Fruit fly (Drosophila melanogaster) ovary, adult (tissue): ENCODE measurements around the gene p.

ENCODE experiments used
- CG17801 ChIP-seq: fragments of 200-800 bp; optimal IDR thresholded peaks from 2 replicates; lab custom pipeline; 2019; ENCODE audit warnings: missing biosample characterization, mild to moderate bottlenecking, missing genetic modification characterization, moderate library complexity; ENCODE audit not compliant: partially characterized antibody

Gene p

DNA sequence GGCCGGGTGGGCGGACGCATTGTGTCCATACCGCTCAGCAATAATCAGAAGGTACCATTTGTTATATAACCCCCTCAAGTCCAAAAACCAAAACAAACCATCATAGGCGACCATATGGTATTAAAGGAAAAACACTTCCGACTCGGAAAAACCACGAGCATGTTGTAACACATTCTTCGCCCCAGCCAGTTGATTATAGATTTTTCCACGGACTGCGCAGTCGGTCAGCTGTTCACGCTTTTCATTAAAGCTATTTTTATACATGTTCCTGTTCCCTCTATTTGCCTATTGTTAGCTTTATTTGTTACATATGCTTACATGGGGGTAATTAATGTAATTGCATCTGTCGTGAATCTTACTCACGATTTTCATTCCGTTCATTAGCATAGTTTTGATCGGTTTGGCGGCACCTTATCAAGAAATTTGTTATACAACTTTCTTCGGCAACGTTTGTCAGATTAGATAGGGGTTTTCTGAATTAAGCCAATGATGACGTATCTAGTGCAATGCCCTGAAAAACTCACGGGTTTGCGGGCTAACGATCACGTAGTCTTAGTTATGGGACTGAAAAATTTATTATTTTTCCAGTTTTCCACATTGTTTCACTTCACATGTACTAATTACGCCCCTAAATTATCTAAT, 5.7 kb downstream of the p start:
- TF ChIP-seq CG17801 = no peak

DNA sequence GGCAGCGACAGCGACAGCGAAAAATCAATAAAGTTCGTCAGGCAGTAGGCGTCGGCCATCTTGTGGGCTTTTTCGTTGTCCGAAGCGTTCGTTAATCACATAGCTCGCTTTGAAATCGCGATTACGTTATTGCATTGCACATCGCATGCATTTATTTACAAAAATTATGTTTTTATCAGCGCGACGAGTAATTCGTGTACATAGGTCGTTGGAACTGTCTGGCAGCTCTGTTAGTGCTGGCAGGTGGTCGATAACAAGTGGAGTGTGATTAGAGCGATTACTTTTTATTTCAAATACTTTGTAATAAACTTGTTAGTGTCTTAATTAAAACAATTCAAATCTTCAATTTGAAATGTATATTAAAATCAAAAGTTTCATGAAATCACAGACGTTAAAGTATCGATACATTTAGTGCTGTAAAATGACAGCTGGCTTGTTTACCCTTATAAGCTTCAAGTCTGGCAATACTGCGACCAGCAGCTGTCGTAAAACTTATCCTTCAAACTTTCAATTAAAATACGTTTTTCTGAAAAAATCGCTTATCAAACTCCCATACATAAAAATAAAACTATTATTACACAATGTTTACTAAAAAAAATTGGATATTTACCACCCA, 6.7 kb downstream of the p start, which contains the start of gene CG8032:
TSS of gene CG8032 (plus strand) at position 448 of the 616 bp plus-strand sequence.
- peak; percentile 43 for TF ChIP-seq CG17801

DNA sequence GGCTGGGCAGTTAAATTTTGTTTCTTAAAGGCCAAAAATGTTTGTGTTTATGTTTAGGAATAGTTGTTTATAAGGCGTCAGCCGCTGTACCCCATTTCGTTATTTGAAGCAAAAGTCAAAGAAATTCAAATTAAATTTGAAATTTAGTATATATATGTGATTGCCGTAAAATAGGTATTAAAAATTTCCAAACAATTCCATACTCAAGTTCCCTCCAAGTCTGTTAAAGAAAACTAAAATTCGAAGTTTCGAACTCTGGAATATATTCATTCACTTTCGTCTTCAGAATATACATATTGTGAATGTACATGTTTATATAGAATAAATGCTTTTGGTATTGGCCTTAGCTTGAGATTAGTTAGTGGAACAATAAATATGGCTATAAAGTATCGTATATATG, 9.8 kb downstream of the p start, which contains the start of gene bel:
TSS of gene bel (minus strand) at position 101 of the 400 bp plus-strand sequence.
- TF ChIP-seq CG17801 = no peak

DNA sequence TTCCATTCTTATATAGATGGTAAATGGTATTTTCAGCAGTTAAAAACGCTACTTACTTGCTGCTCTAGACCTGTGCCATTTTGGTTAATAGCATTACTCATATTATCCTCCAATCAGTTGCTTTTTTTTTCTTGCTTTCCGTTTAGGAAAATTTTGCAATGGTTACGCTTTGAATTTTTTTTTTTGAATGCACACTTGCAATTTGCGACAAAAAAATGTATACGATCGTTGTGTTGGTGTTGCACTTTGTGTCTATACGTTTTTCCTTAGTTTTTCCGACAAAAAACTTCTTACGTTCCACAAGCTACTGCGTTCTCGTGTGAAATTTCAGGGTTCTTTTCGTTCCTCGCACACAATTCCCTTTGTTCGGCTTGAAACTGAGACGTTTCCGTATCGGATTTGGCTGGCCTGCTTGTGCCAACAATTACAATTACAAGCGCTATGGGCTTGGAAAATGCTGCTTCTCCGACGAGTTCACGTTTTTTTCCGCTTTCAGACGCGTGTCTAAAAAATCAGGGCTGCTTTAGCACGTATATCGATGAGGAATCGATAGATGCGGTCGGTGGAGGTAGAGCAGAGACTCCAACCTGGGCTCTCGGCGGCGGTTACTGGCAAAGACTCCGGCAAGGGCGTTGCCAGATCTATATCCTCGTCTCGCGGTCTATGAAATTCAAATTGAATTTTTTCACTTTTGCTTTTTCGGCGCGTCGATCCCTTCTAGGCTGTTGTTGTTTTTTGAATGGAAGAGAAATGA, 10.4 kb downstream of the p start:
- TF ChIP-seq CG17801 = peak; percentile 41

DNA sequence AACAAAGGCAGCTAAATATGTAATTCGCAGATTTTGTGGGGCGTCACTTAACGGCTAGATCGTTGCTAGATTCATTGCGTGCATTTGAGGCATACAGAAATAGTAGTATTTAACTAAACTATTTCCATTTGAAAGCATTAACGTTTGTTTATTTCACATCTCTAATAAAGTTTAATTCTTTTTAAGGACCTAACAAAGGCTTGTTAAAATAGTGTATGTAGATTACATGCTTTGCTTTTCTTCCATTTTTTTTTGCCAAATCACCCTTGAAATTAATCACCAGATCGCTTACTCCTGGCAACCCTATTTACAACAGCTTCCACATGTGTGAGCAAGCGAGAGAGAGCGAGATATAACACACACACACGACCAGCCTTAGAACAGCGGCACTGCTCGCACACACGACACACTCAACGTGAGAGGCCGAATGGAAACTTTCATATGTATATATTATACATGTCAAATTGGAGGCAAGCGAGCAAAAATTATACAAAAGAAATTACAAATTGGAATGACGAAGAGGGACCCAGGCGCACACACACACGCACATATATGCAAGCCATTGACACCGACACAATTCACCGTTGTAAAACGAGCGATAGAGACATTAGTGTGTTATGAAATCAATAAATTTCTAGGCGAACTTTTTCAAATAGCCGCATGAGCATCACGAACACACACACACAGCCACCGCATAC, 11.1 kb downstream of the p start:
- peak; percentile 51 for TF ChIP-seq CG17801

DNA sequence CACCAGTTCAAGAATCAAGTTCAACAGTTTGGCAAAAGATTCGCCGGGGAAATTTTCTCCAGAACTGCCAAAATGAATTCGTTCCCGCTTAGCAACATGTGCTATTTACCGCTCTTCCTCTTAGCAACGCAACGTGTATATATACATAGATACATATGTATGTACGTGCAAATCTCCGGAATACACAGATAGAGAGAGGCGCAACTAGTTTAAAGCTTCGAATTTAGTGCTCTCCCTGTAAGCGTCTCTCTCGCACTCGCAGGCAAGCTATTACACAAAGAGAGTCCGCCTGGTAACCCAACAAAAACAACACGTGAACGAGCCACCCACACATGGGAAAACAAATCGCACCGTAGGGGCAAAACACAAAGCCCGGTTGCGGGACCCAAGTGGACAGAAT, 11.8 kb downstream of the p start:
- no peak for TF ChIP-seq CG17801

DNA sequence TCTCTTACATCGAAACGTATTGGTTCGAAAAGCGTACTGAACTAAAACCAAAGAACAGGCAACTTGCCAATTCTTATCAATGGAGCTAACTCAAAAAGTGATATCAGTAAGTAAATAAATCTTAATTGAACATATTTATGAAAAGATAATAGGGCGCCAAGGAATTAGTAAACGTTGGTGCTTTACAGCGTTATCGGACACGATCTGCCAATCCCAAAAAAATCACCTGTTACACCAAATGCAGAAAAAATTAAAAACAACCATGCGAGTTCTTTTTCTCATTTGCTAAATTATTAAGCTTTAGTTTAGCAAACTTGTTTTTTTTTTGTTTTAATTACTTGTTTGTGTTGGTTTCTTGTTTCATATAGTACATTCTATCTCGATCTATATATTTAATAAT, 15.8 kb downstream of the p start, which contains the start of gene CG42489:
TSS of gene CG42489 (minus strand) at position 101 of the 400 bp plus-strand sequence.
- no peak for TF ChIP-seq CG17801

DNA sequence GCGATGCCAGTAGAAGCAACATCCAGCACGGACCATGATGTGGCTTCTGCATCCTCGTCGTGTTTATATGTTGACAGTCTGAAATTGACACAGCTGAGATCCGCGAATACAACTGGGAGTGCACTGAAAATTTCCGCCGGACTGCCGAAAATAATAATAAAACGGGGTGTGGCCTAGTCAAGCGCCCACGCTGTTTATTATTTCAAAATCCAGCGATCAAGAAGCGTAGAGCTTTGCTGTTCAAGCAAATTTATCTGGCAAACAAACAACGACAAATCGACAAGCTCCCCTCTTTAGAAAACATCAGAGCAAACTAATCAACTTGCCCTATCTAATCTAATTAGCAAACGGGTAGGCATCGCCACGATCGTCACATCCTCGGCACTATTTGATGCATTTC, 16.4 kb downstream of the p start:
- TF ChIP-seq CG17801 = no peak

DNA sequence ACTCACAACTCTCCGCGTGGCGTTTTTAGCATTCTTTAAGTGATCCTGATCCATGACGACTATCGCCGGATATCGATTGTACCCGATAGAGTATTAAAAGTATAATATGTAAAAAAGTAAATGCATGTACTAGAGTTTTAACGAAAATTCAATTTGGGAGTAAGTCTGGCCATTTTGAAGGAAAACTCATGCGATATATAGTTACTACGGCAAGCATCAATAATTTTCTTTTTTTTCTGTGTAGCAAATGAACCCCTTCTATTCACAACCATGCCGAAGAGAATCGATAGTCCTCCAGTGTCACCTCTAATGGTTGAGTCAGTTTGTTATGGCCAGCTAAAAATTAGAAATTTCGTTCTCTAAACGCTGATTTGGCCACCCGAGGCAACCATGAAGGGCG, 17.8 kb downstream of the p start, which contains the start of the genes Sys1 and Dhod:
TSS of gene Sys1 (plus strand) at position 91 of the 400 bp plus-strand sequence.
TSS of gene Dhod (minus strand) at position 186 of the 400 bp plus-strand sequence.
- peak; percentile 79 for TF ChIP-seq CG17801

DNA sequence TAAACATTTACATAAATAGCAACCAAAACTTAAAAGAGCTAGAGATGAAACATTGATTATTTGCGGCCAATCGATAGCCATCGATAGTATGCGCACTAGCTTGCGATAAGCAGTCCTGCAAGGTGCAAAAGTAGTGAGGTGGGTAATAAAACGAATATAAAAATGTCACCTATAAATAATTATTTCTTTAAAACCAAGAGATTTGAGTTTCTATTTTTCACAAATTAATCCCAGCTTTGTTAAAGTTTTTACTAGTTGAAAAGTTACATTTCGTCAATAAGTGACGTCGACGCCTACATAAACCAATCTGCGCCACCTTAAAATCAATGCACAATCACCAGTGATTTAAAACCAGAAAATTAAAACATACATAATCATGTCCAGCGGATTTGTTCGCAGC, 19.7 kb downstream of the p start, which contains the start of the genes Mkk4 and SLIRP2:
TSS of gene Mkk4 (minus strand) at position 56 of the 400 bp plus-strand sequence.
TSS of gene SLIRP2 (plus strand) at position 344 of the 400 bp plus-strand sequence.
- TF ChIP-seq CG17801 = peak; percentile 99

DNA sequence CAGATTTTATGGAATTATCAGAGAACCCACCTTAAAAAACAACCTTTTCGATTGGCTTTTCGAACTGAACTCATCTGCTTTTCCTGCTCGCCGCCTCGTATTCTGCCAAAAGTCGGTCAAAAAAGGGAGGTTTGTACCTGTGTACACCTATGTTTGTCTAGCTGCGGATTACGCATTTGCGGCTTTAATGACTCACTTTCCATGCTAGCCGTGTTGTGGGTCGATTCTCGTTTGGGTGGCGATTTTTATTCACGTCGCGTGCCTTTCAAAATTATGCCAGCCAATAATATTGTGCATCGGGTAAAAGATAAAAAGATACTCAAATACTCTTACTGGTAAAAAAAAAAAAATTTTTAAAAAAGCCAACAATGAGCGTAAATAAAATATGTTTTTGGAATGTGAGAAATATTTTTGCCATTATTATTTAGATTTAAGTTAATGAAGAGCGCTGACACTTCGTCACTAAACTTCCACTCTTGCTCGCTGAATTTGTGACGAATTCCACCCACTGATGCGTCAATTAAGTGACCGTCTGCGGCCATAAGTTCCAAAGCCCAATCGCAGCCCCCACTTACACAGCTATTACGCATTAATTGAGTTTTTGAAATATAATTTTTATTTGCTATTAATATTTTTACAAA, 24.8 kb downstream of the p start, which contains the start of gene Cyp313b1:
TSS of gene Cyp313b1 (minus strand) at position 71 of the 641 bp plus-strand sequence.
- TF ChIP-seq CG17801 = no peak

DNA sequence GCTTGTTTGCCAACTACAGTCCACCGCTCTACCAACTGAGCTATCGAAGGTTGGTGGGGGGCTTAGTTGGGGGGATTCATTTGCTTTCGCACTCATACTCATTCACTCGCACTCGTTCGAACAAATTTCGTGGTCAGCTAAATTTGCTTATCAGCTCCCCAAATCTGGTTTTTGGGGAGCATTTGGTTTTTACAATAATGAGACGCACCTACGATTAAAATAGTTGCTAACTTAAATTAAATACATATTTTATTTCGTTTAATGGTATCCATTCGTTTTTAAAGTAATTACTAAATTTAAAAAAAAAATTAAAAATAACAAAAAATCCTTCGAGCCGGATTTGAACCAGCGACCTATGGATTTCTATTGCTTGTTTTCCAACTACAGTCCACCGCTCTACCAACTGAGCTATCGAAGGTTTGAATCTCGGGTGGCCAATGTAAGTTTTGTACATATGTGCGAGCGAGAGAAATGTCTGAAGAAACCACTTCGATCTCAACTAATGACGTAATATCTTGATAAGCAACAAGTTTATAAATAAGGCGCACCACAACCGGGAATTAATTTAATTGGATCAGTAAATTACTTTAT, 28.0 kb downstream of the p start:
- TF ChIP-seq CG17801 = no peak

DNA sequence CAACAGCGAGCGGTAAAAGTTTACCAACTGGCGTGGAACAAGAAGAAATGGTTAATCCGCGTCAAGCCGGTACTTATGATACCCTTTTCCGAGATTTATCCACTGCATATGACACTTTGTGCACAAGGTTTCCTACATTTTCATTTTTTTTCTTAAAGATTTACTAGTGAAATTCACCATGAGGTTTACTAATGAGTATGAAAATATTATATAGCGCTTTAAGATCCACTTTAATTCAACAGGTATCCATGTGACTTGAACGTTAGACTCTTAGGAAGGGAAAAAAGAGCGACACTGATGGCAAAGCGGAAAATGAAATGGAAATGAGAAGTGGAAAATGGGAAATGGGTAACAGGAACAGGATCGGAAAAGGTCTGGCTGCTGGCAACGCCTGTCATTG, 31.9 kb downstream of the p start:
- TF ChIP-seq CG17801 = no peak

DNA sequence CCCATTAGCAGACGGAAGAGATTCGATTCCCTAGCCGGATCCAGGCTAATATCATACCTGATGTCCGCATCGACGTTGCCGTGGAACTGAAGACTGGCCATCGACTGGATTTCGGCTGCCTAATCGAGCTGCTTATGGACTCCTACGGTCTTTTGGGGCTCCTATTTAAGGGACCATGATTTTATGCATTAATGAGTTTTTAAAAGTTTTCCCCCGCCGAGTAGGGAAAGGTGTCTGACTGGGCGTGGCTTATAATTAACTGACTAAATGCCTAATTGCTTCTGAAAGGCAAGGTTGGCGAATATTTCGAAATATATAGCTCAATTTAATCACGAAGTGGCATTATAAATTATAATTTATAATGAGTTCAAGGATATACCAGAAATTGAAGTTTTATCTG, 34.7 kb downstream of the p start, which contains the start of gene Or85e:
TSS of gene Or85e (minus strand) at position 101 of the 400 bp plus-strand sequence.
- TF ChIP-seq CG17801 = no peak

DNA sequence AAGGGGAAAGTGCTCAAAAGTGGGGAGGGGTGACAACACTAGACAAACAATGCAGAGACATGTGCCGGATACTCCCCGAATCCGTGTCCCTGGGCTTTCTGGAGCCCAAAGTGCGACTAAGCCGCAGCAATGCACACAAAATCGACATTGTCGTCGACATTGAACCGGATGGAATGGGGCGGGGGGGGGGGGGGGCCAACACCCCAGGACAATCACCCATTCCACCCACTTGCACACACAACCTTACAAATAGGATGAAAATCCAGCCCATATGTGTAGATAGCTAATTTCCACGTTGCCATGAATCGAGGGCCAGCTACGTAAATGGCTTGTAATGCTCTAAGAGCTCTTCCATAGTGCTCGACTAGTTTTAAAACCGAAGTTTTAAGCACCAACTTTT, 49.7 kb downstream of the p start:
- TF ChIP-seq CG17801 = no peak
